Worm (Caenorhabditis elegans): Measurements from ENCODE around the gene K07F5.15.

ce11 chrIV:9825196-9825744 is 39.6 kb upstream of the K07F5.15 start, which contains the start of gene mtr-4:
- TF ChIP-seq mdl-1 (tag; optimal IDR thresholded peaks at IDR 0.05): peak in 1 of 2 experiments; percentile 17
- no peak for TF ChIP-seq ctbp-1 (GFP tag; IDR thresholded peaks at IDR 0.05)
- TF ChIP-seq fkh-10 (GFP tag; optimal IDR thresholded peaks at IDR 0.05): no peak
- no peak for TF ChIP-seq F44E2.7 (GFP tag; IDR thresholded peaks at IDR 0.05)
- TF ChIP-seq unc-130 (GFP tag; optimal IDR thresholded peaks at IDR 0.05): peak; percentile 8
- TF ChIP-seq daf-8 (GFP tag; IDR thresholded peaks at IDR 0.05): no peak
- no peak for TF ChIP-seq daf-12 (tag; optimal IDR thresholded peaks at IDR 0.05)
